Worm (Caenorhabditis elegans) whole organism, L4 larva: Measurements from ENCODE around the gene K08E4.7.

Experiments used
- F44E2.7 ChIP-seq: fragments of 200-800 bp; sonication (Bioruptor generic); IDR thresholded peaks from 2 replicates; pipeline ENCODE4 v2.1.2; 2022; ENCODE audit warnings: missing genetic modification characterization, missing compliant biosample characterization
- ama-1 ChIP-seq: fragments of 150-350 bp; optimal IDR thresholded peaks from 2 replicates; lab custom pipeline; 2014; ENCODE audit warnings: inconsistent platforms, mixed read lengths
- ceh-20 ChIP-seq: fragments of 200-800 bp; sonication (Bioruptor generic); IDR thresholded peaks from 2 replicates; pipeline ENCODE4 v1.3.6; 2022; ENCODE audit warnings: missing genetic modification reagents, missing genetic modification characterization, missing compliant biosample characterization
- dpl-1 ChIP-seq: fragments of 150-350 bp; optimal IDR thresholded peaks from 2 replicates; lab custom pipeline; 2014; ENCODE audit warnings: missing biosample characterization, missing genetic modification reagents, missing genetic modification characterization
- mxl-2 ChIP-seq: fragments of 200-800 bp; sonication (Bioruptor generic); conservative IDR thresholded peaks from 2 replicates; pipeline ENCODE4 v1.3.6; 2022; ENCODE audit warnings: missing genetic modification reagents, missing genetic modification characterization, missing compliant biosample characterization
- nhr-76 ChIP-seq: fragments of 150-350 bp; optimal IDR thresholded peaks from 2 replicates; lab custom pipeline; 2014; ENCODE audit warnings: missing biosample characterization, missing genetic modification characterization
- nhr-77 ChIP-seq: fragments of 150-350 bp; optimal IDR thresholded peaks from 2 replicates; lab custom pipeline; 2014; ENCODE audit warnings: missing biosample characterization, missing genetic modification characterization
- spr-1 ChIP-seq: sonication (generic microtip); optimal IDR thresholded peaks from 2 replicates; lab custom pipeline; 2016; ENCODE audit warnings: mild to moderate bottlenecking, missing genetic modification characterization, missing compliant biosample characterization

DNA sequence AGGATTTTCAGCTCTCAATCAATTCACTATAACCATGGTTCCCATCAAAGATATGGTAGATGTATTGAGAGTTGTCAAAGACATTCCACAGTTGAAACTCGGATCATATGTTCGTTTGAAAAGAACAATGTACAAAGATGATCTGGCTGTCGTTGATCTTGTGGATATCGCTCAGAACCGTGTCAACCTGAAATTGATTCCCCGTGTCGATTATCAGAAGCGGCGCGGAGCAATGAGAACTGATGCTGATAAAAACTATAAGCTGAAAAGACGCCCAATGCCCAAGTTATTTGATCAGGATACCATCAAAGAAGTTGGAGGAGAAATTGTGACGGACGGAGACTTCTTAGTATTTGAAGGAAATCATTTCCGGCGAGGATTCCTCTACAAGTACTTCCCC, 23.1 kb upstream of the K08E4.7 start:
- TF ChIP-seq F44E2.7 (GFP tag; lab: Robert Waterston, UW) (no peak), ceh-20 (GFP tag; lab: Robert Waterston, UW) (no peak), nhr-77 (no peak), nhr-76 (no peak), spr-1 (tag; lab: Kevin White, UChicago) (no peak), dpl-1 (GFP tag; lab: Kevin White, UChicago) (no peak), mxl-2 (GFP tag; lab: Robert Waterston, UW) (no peak), ama-1 (lab: Kevin White, UChicago) (no peak)
